Worm (Caenorhabditis elegans) whole organism, L4 larva: Measurements from ENCODE around the gene clec-85.

Source experiments
- F10B5.3 ChIP-seq: sonication (generic microtip); optimal IDR thresholded peaks from 2 replicates; lab custom pipeline; 2016; ENCODE audit warnings: mild to moderate bottlenecking, missing genetic modification characterization, missing compliant biosample characterization
- F26F4.8 ChIP-seq: fragments of 200-800 bp; sonication (Bioruptor generic); conservative IDR thresholded peaks from 2 replicates; pipeline ENCODE4 v1.3.6; 2022; ENCODE audit warnings: missing genetic modification characterization, missing compliant biosample characterization
- F44E2.7 ChIP-seq: fragments of 200-800 bp; sonication (Bioruptor generic); IDR thresholded peaks from 2 replicates; pipeline ENCODE4 v2.1.2; 2022; ENCODE audit warnings: missing genetic modification characterization, missing compliant biosample characterization
- T20F7.1 ChIP-seq: fragments of 200-800 bp; sonication (Bioruptor generic); optimal IDR thresholded peaks from 2 replicates; lab custom pipeline; 2018; ENCODE audit warnings: mild to moderate bottlenecking, missing genetic modification characterization, missing compliant biosample characterization
- Y5F2A.4 ChIP-seq: fragments of 200-800 bp; sonication (Bioruptor generic); optimal IDR thresholded peaks from 2 replicates; lab custom pipeline; 2018; ENCODE audit warnings: mild to moderate bottlenecking, missing genetic modification characterization, missing compliant biosample characterization
- Y75B8A.6 ChIP-seq: fragments of 200-800 bp; sonication (Bioruptor generic); IDR thresholded peaks from 2 replicates; pipeline ENCODE4 v1.3.6; 2022; ENCODE audit warnings: missing genetic modification reagents, missing genetic modification characterization, missing compliant biosample characterization
- aly-2 ChIP-seq: sonication (generic microtip); optimal IDR thresholded peaks from 2 replicates; lab custom pipeline; 2018; ENCODE audit warnings: missing biosample characterization, missing genetic modification characterization
- arid-1 ChIP-seq: fragments of 200-800 bp; sonication (Bioruptor generic); conservative IDR thresholded peaks from 2 replicates; pipeline ENCODE4 v1.3.6; 2022; ENCODE audit warnings: missing genetic modification reagents, missing genetic modification characterization, missing compliant biosample characterization
- ceh-20 ChIP-seq: fragments of 200-800 bp; sonication (Bioruptor generic); IDR thresholded peaks from 2 replicates; pipeline ENCODE4 v1.3.6; 2022; ENCODE audit warnings: missing genetic modification reagents, missing genetic modification characterization, missing compliant biosample characterization
- ceh-28 ChIP-seq: fragments of 150-350 bp; optimal IDR thresholded peaks from 2 replicates; lab custom pipeline; 2014; ENCODE audit warnings: missing biosample characterization, missing genetic modification reagents, missing genetic modification characterization
- ceh-44 ChIP-seq: fragments of 200-800 bp; sonication (Bioruptor generic); IDR thresholded peaks from 2 replicates; pipeline ENCODE4 v1.3.6; 2022; ENCODE audit warnings: missing genetic modification reagents, missing genetic modification characterization, missing compliant biosample characterization
- ceh-62 ChIP-seq: sonication (generic microtip); optimal IDR thresholded peaks from 2 replicates; lab custom pipeline; 2017; ENCODE audit warnings: missing biosample characterization, missing genetic modification characterization
- cey-2 ChIP-seq: sonication (generic microtip); optimal IDR thresholded peaks from 3 replicates; lab custom pipeline; 2017; ENCODE audit warnings: missing genetic modification characterization, mild to moderate bottlenecking, missing compliant biosample characterization, antibody characterized with exemption, borderline replicate concordance; ENCODE audit not compliant: insufficient read depth
- daf-8 ChIP-seq: fragments of 200-800 bp; sonication (Bioruptor generic); IDR thresholded peaks from 2 replicates; pipeline ENCODE4 v1.3.6; 2022; ENCODE audit warnings: missing genetic modification characterization, missing compliant biosample characterization
- dmd-6 ChIP-seq: fragments of 200-800 bp; sonication (Bioruptor generic); IDR thresholded peaks from 2 replicates; pipeline ENCODE4 v1.3.6; 2022; ENCODE audit warnings: missing genetic modification reagents, missing genetic modification characterization, missing compliant biosample characterization
- dmd-8 ChIP-seq: fragments of 200-800 bp; sonication (Bioruptor generic); IDR thresholded peaks from 2 replicates; pipeline ENCODE4 v1.3.6; 2022; ENCODE audit warnings: missing genetic modification characterization, missing compliant biosample characterization
- dmd-9 ChIP-seq: fragments of 200-800 bp; sonication (Bioruptor generic); IDR thresholded peaks from 2 replicates; pipeline ENCODE4 v1.3.6; 2022; ENCODE audit warnings: missing genetic modification reagents, missing genetic modification characterization, missing compliant biosample characterization
- dpl-1 ChIP-seq: fragments of 150-350 bp; optimal IDR thresholded peaks from 2 replicates; lab custom pipeline; 2014; ENCODE audit warnings: missing biosample characterization, missing genetic modification reagents, missing genetic modification characterization
- egl-27 ChIP-seq: sonication (generic microtip); optimal IDR thresholded peaks from 3 replicates; lab custom pipeline; 2017; ENCODE audit warnings: missing biosample characterization, missing genetic modification reagents, missing genetic modification characterization
- egl-43 ChIP-seq: fragments of 200-800 bp; sonication (Bioruptor generic); IDR thresholded peaks from 2 replicates; pipeline ENCODE4 v1.3.6; 2022; ENCODE audit warnings: missing genetic modification reagents, missing genetic modification characterization, missing compliant biosample characterization
- fkh-10 ChIP-seq: fragments of 150-350 bp; optimal IDR thresholded peaks from 2 replicates; lab custom pipeline; 2014; ENCODE audit warnings: missing biosample characterization, missing genetic modification reagents, missing genetic modification characterization
- gei-8 ChIP-seq: fragments of 200-800 bp; sonication (Bioruptor generic); optimal IDR thresholded peaks from 2 replicates; lab custom pipeline; 2018; ENCODE audit warnings: mild to moderate bottlenecking, missing genetic modification characterization, missing compliant biosample characterization
- hif-1 ChIP-seq, 2 experiments: sonication (generic microtip); optimal IDR thresholded peaks; 2 replicates each; lab custom pipeline; 2016 to 2017; ENCODE audit warnings: missing compliant biosample characterization in 2 of 2, missing genetic modification characterization in 2 of 2, missing genetic modification reagents in 2 of 2, missing genotype in 2 of 2, mild to moderate bottlenecking in 1 of 2
- hlh-11 ChIP-seq: fragments of 200-800 bp; sonication (Bioruptor generic); optimal IDR thresholded peaks from 2 replicates; lab custom pipeline; 2018; ENCODE audit warnings: mild to moderate bottlenecking, missing genetic modification characterization, missing compliant biosample characterization
- hlh-30 ChIP-seq: sonication (generic microtip); optimal IDR thresholded peaks from 2 replicates; lab custom pipeline; 2017; ENCODE audit warnings: antibody characterized with exemption, mild to moderate bottlenecking, missing genetic modification characterization, missing compliant biosample characterization; ENCODE audit not compliant: insufficient read depth
- jun-1 ChIP-seq: fragments of 150-350 bp; optimal IDR thresholded peaks from 2 replicates; lab custom pipeline; 2014; ENCODE audit warnings: missing biosample characterization, missing genetic modification reagents, missing genetic modification characterization
- lim-7 ChIP-seq: fragments of 200-800 bp; sonication (Bioruptor generic); IDR thresholded peaks from 2 replicates; pipeline ENCODE4 v1.3.6; 2022; ENCODE audit warnings: missing genetic modification characterization, missing compliant biosample characterization
- lin-13 ChIP-seq: fragments of 150-350 bp; optimal IDR thresholded peaks from 2 replicates; lab custom pipeline; 2014; ENCODE audit warnings: missing biosample characterization, missing genetic modification reagents, missing genetic modification characterization
- lin-29 ChIP-seq: fragments of 200-800 bp; sonication (Bioruptor generic); IDR thresholded peaks from 2 replicates; pipeline ENCODE4 v1.3.6; 2022; ENCODE audit warnings: missing genetic modification reagents, missing genetic modification characterization, missing compliant biosample characterization
- lin-38 ChIP-seq: fragments of 200-800 bp; sonication (Bioruptor generic); IDR thresholded peaks from 2 replicates; pipeline ENCODE4 v1.3.6; 2022; ENCODE audit warnings: missing genetic modification reagents, missing genetic modification characterization, missing compliant biosample characterization
- lin-39 ChIP-seq: fragments of 150-350 bp; optimal IDR thresholded peaks from 2 replicates; lab custom pipeline; 2014; ENCODE audit warnings: missing biosample characterization, missing genetic modification reagents, missing genetic modification characterization
- lir-3 ChIP-seq: sonication (generic microtip); optimal IDR thresholded peaks from 2 replicates; lab custom pipeline; 2016; ENCODE audit warnings: mild to moderate bottlenecking, missing genetic modification characterization, missing compliant biosample characterization
- madf-5 ChIP-seq, 2 experiments: fragments of 200-800 bp; sonication (Bioruptor generic); IDR thresholded peaks; 2 replicates each; pipeline ENCODE4 v1.3.6; 2022; ENCODE audit warnings: missing compliant biosample characterization in 2 of 2, missing genetic modification characterization in 2 of 2
- mxl-3 ChIP-seq: fragments of 200-800 bp; sonication (Bioruptor generic); optimal IDR thresholded peaks from 2 replicates; lab custom pipeline; 2018; ENCODE audit warnings: mild to moderate bottlenecking, missing genetic modification characterization, missing compliant biosample characterization
- nhr-10 ChIP-seq: fragments of 150-350 bp; optimal IDR thresholded peaks from 2 replicates; lab custom pipeline; 2014; ENCODE audit warnings: missing biosample characterization, missing genetic modification characterization
- nhr-42 ChIP-seq: fragments of 200-800 bp; sonication (Bioruptor generic); IDR thresholded peaks from 2 replicates; pipeline ENCODE4 v1.3.6; 2022; ENCODE audit warnings: missing genetic modification characterization, missing compliant biosample characterization
- php-3 ChIP-seq: fragments of 200-800 bp; sonication (Bioruptor generic); IDR thresholded peaks from 2 replicates; pipeline ENCODE4 v1.3.6; 2022; ENCODE audit warnings: missing genetic modification reagents, missing genetic modification characterization, missing compliant biosample characterization
- pqm-1 ChIP-seq: sonication (generic microtip); optimal IDR thresholded peaks from 2 replicates; lab custom pipeline; 2017; ENCODE audit warnings: missing biosample characterization, missing genetic modification characterization
- rbr-2 ChIP-seq: sonication (generic microtip); optimal IDR thresholded peaks from 2 replicates; lab custom pipeline; 2016; ENCODE audit warnings: missing genotype, missing genetic modification characterization, missing compliant biosample characterization
- set-16 ChIP-seq: fragments of 200-800 bp; sonication (Bioruptor generic); IDR thresholded peaks from 2 replicates; pipeline ENCODE4 v1.3.6; 2022; ENCODE audit warnings: missing genetic modification reagents, missing genetic modification characterization, missing compliant biosample characterization
- snpc-1.2 ChIP-seq: fragments of 200-800 bp; sonication (Bioruptor generic); IDR thresholded peaks from 2 replicates; pipeline ENCODE4 v1.3.6; 2022; ENCODE audit warnings: missing genetic modification reagents, missing genetic modification characterization, missing compliant biosample characterization
- spr-1 ChIP-seq: sonication (generic microtip); optimal IDR thresholded peaks from 2 replicates; lab custom pipeline; 2016; ENCODE audit warnings: mild to moderate bottlenecking, missing genetic modification characterization, missing compliant biosample characterization
- spr-3 ChIP-seq: fragments of 200-800 bp; sonication (Bioruptor generic); optimal IDR thresholded peaks from 2 replicates; lab custom pipeline; 2018; ENCODE audit warnings: mild to moderate bottlenecking, missing genetic modification characterization, missing compliant biosample characterization
- tag-97 ChIP-seq: fragments of 200-800 bp; sonication (Bioruptor generic); IDR thresholded peaks from 2 replicates; pipeline ENCODE4 v1.3.6; 2022; ENCODE audit warnings: missing genetic modification characterization, missing compliant biosample characterization
- tra-1 ChIP-seq: fragments of 200-800 bp; sonication (Bioruptor generic); IDR thresholded peaks from 2 replicates; pipeline ENCODE4 v1.3.6; 2022; ENCODE audit warnings: missing genetic modification reagents, missing genetic modification characterization, missing compliant biosample characterization
- vab-7 ChIP-seq: fragments of 200-800 bp; sonication (Bioruptor generic); IDR thresholded peaks from 2 replicates; pipeline ENCODE4 v1.3.6; 2022; ENCODE audit warnings: missing genetic modification reagents, missing genetic modification characterization, missing compliant biosample characterization
- zag-1 ChIP-seq: fragments of 150-350 bp; optimal IDR thresholded peaks from 2 replicates; lab custom pipeline; 2014; ENCODE audit warnings: missing biosample characterization, missing genetic modification characterization
- zfp-3 ChIP-seq: fragments of 200-800 bp; sonication (Bioruptor generic); conservative IDR thresholded peaks from 2 replicates; pipeline ENCODE4 v1.3.6; 2022; ENCODE audit warnings: missing genetic modification reagents, missing genetic modification characterization, missing compliant biosample characterization
- zip-2 ChIP-seq: fragments of 150-350 bp; optimal IDR thresholded peaks from 2 replicates; lab custom pipeline; 2014; ENCODE audit warnings: missing biosample characterization, missing genetic modification characterization
- ztf-11 ChIP-seq: fragments of 150-350 bp; optimal IDR thresholded peaks from 2 replicates; lab custom pipeline; 2014; ENCODE audit warnings: missing biosample characterization, missing genetic modification characterization

Gene clec-85

DNA sequence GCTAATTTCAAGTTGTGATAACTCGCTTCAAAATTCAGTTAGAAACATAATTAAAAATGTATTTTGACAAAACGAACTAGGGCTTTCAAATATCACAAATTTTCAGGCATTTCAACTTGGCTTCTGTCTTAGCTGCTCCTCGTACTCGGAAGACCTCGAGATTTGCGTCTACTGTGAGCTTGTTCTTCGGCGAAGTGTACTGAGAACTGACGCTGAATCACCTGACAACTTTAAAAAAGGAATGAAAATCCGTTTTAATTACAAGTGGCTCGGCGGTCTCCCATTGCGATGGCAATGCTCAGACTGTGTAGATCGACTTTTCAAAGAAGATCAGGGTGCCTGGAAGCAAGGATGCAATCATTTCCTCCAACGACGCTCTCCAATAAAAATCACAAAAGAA is at the start of gene clec-85:
clec-85 (plus strand) TSS at position 301 of the 400 bp plus-strand sequence.
- TF ChIP-seq lin-38 (GFP tag; lab: Robert Waterston, UW): no peak
- no peak for TF ChIP-seq spr-3
- no peak for TF ChIP-seq aly-2
- no peak for TF ChIP-seq lin-13 (GFP tag; lab: Kevin White, UChicago)
- TF ChIP-seq ceh-28: no peak
- TF ChIP-seq egl-27 (tag; lab: Kevin White, UChicago): no peak
- TF ChIP-seq php-3: no peak
- no peak for TF ChIP-seq dmd-8 (GFP tag; lab: Robert Waterston, UW)
- TF ChIP-seq nhr-42: no peak
- TF ChIP-seq F10B5.3 (tag; lab: Kevin White, UChicago): no peak
- no peak for TF ChIP-seq rbr-2 (tag; lab: Kevin White, UChicago)

DNA sequence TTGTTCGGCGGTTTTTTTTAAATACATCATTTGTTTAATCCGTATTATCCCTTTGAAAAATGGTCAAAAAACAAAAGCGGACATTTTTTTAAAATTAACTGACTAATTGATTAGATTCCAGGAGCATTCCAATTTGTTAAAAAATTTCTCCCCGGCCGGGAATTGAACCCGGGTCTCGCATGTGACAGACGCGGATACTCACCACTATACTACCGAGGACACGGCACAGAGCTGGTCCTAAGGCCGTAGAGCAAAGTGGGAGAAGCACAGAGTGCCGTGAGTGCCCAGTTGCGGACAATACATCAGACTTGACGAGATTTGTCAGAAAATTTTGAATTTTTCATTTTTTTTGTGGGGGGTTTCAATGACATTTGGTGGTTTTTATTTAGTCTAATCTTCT is 49.7 kb upstream of the clec-85 start:
- TF ChIP-seq pqm-1 (tag; lab: Kevin White, UChicago) (no peak), arid-1 (GFP tag; lab: Robert Waterston, UW) (peak; percentile 69), tag-97 (GFP tag; lab: Robert Waterston, UW) (no peak), snpc-1.2 (GFP tag; lab: Robert Waterston, UW) (peak; percentile 55), nhr-10 (tag; lab: Kevin White, UChicago) (no peak), hif-1 (tag; optimal IDR thresholded peaks at IDR 0.05; lab: Kevin White, UChicago) (no peak), ceh-20 (GFP tag; lab: Robert Waterston, UW) (peak; percentile 29; the same call in 1 of the 2 replicates), ceh-62 (no peak), lir-3 (tag; lab: Kevin White, UChicago) (no peak), madf-5 (GFP tag; IDR thresholded peaks at IDR 0.05; lab: Robert Waterston, UW) (peak in 1 of 2 experiments; percentile 46; a peak in 1 of 4 replicates), dmd-6 (peak; percentile 36; the same call in 1 of the 2 replicates), egl-43 (GFP tag; lab: Robert Waterston, UW) (peak; percentile 91), ceh-44 (GFP tag; lab: Robert Waterston, UW) (peak; percentile 66; the same call in 1 of the 2 replicates), gei-8 (peak; percentile 44), zfp-3 (GFP tag; lab: Robert Waterston, UW) (peak; percentile 72; the same call in 1 of the 2 replicates), T20F7.1 (GFP tag; lab: Kevin White, UChicago) (no peak), lin-29 (GFP tag; lab: Robert Waterston, UW) (no peak), fkh-10 (no peak), Y5F2A.4 (peak; percentile 20), jun-1 (tag; lab: Kevin White, UChicago) (no peak), Y75B8A.6 (GFP tag; lab: Robert Waterston, UW) (peak; percentile 41; the same call in 1 of the 2 replicates), tra-1 (GFP tag; lab: Robert Waterston, UW) (peak; percentile 28; the same call in 1 of the 2 replicates), aly-2 (no peak), zip-2 (tag; lab: Kevin White, UChicago) (no peak), F26F4.8 (GFP tag; lab: Robert Waterston, UW) (peak; percentile 89), vab-7 (GFP tag; lab: Robert Waterston, UW) (peak; percentile 85), lim-7 (GFP tag; lab: Robert Waterston, UW) (peak; percentile 78), F44E2.7 (GFP tag; lab: Robert Waterston, UW) (peak; percentile 68; the same call in 1 of the 2 replicates), daf-8 (no peak), ztf-11 (tag; lab: Kevin White, UChicago) (no peak), rbr-2 (tag; lab: Kevin White, UChicago) (no peak), cey-2 (tag; lab: Kevin White, UChicago) (no peak), egl-27 (tag; lab: Kevin White, UChicago) (no peak), hlh-30 (tag; lab: Kevin White, UChicago) (peak; percentile 81), zag-1 (tag; lab: Kevin White, UChicago) (no peak), dpl-1 (peak; percentile 22), set-16 (no peak; the same call in 1 of the 2 replicates), dmd-9 (GFP tag; lab: Robert Waterston, UW) (0 out of 2 replicates have a peak, but pooled peaks have one; percentile 23), spr-1 (tag; lab: Kevin White, UChicago) (peak; percentile 26), lin-39 (tag; lab: Kevin White, UChicago) (no peak), mxl-3 (GFP tag; lab: Kevin White, UChicago) (peak; percentile 17), hlh-11 (tag; lab: Kevin White, UChicago) (peak; percentile 12)
